Worm (Caenorhabditis elegans): ENCODE results near the gene denn-4.

DNA sequence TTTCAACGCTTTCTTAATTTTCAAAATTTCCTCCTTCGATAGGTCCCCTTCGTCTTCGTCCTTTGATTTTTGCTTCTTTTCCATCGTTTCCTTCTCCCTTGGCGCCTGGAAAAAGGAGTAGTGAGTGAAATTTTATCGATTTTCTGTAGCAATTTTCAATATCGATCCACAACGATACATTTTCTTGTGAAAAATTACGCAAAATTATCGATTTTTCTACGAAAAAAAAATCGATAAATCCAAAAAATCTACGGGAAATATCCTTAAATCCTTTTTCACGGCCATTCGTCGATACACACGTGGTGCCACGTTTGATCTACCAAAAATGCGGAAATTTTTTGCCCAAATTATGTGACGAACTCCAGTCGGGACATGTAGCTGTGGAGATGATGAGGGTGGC lies 47.3 kb downstream of the denn-4 start:
- no peak for TF ChIP-seq snpc-4 (tag; optimal IDR thresholded peaks at IDR 0.05)
- no peak for TF ChIP-seq nhr-42 (GFP tag; IDR thresholded peaks at IDR 0.05)
- TF ChIP-seq tag-97 (GFP tag; IDR thresholded peaks at IDR 0.05): no peak
- no peak for TF ChIP-seq mep-1 (tag; optimal IDR thresholded peaks at IDR 0.05)
- TF ChIP-seq ceh-44 (GFP tag; IDR thresholded peaks at IDR 0.05): no peak
- TF ChIP-seq unc-130 (GFP tag; optimal IDR thresholded peaks at IDR 0.05): no peak
- TF ChIP-seq ama-1 (optimal IDR thresholded peaks at IDR 0.05): no peak
